Worm (Caenorhabditis elegans): ENCODE results near the gene chil-12.

DNA sequence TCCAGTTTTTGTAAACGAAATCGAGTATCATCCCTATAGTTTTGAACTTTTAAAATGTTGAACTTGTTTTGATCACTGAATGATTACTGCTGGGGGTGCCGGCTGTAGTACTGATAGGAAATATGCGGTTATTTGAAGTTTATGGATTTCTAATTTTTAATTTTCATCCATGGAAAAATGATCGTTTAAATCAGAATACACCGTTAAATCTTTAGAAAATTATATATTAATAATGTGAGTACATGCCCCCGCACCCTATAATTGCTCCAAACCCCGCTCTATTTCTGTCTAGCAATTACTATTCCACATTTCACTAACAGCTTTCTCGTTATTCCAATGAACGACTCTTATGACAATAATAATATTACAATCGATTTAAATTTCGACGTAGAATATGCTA, 41.6 kb upstream of the chil-12 start, which contains the start of gene Y75B12B.10:
- no peak for TF ChIP-seq mab-5 (tag; optimal IDR thresholded peaks at IDR 0.05)
- no peak for TF ChIP-seq ztf-11 (tag; optimal IDR thresholded peaks at IDR 0.05)
- TF ChIP-seq lin-13 (tag; optimal IDR thresholded peaks at IDR 0.05), result no peak
- TF ChIP-seq ces-1 (GFP tag; optimal IDR thresholded peaks at IDR 0.05), result no peak
- TF ChIP-seq nhr-76 (tag; optimal IDR thresholded peaks at IDR 0.05), result no peak
- TF ChIP-seq lsy-2 (tag; optimal IDR thresholded peaks at IDR 0.05), result no peak
